Fruit fly (Drosophila melanogaster) whole organism, adult: ENCODE results near the gene CG34266.

Experiments used
- CG11617 ChIP-seq: fragments of 200-800 bp; sonication (Bioruptor generic); optimal IDR thresholded peaks from 2 replicates; lab custom pipeline; 2017; ENCODE audit warnings: mild to moderate bottlenecking, missing biosample characterization, missing genetic modification reagents, missing genetic modification characterization
- CG5204 ChIP-seq: fragments of 200-800 bp; sonication (Bioruptor generic); optimal IDR thresholded peaks from 2 replicates; lab custom pipeline; 2016; ENCODE audit warnings: missing biosample characterization, missing genetic modification characterization
- CG7101 ChIP-seq: fragments of 200-800 bp; sonication (Bioruptor generic); optimal IDR thresholded peaks from 2 replicates; lab custom pipeline; 2018; ENCODE audit warnings: missing biosample characterization, mild to moderate bottlenecking, missing genetic modification characterization, moderate library complexity
- Crg-1 ChIP-seq: fragments of 200-800 bp; sonication (Bioruptor generic); optimal IDR thresholded peaks from 2 replicates; lab custom pipeline; 2016; ENCODE audit warnings: missing biosample characterization, missing genetic modification characterization
- Hr96 ChIP-seq: fragments of 200-800 bp; sonication (Bioruptor generic); optimal IDR thresholded peaks from 2 replicates; lab custom pipeline; 2016; ENCODE audit warnings: missing biosample characterization, missing genetic modification characterization
- cic ChIP-seq: fragments of 200-800 bp; sonication (Bioruptor generic); optimal IDR thresholded peaks from 2 replicates; lab custom pipeline; 2017; ENCODE audit warnings: missing biosample characterization, mild to moderate bottlenecking, missing genetic modification characterization, moderate library complexity
- pad ChIP-seq: fragments of 200-800 bp; sonication (Bioruptor generic); optimal IDR thresholded peaks from 3 replicates; lab custom pipeline; 2017; ENCODE audit warnings: missing biosample characterization, missing genetic modification characterization, mild to moderate bottlenecking, moderate library complexity, missing genetic modification reagents

DNA sequence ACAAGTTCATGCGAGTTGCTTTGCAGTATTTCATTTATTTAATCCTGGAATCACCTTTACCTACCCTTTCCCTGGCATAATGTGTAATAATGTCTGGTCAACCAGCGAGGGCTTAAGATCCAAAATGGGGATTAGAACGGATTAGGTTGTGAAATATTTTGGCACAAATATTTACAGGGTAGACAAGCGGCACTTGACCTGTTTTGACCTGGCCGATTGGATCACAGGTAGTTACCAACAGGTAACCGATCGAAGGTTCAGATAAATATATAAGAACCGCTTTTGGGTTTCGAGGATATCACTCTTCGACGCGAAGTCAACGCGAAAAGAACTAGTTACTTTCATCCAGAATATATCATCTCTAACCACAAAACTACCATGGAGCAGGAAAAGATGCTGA lies 19.7 kb downstream of the CG34266 start, which contains the start of gene CG13713:
- TF ChIP-seq cic (GFP tag; lab: Kevin White, UChicago) (no peak), CG11617 (GFP tag; lab: Kevin White, UChicago) (no peak), Crg-1 (GFP tag; lab: Kevin White, UChicago) (no peak), CG5204 (GFP tag; lab: Kevin White, UChicago) (no peak), CG7101 (tag; lab: Kevin White, UChicago) (no peak), Hr96 (no peak), pad (no peak)
